Worm (Caenorhabditis elegans) whole organism, L1 larva: ENCODE measurements around the gene tric-1B.1.

ENCODE experiments used
- C34B4.2 ChIP-seq: sonication (generic microtip); optimal IDR thresholded peaks from 2 replicates; lab custom pipeline; 2017; ENCODE audit warnings: mild to moderate bottlenecking, missing genetic modification characterization, missing compliant biosample characterization
- F16B12.6 ChIP-seq: fragments of 150-350 bp; optimal IDR thresholded peaks from 2 replicates; lab custom pipeline; 2014; ENCODE audit warnings: missing biosample characterization, missing genetic modification characterization
- aha-1 ChIP-seq: fragments of 150-350 bp; optimal IDR thresholded peaks from 2 replicates; lab custom pipeline; 2014; ENCODE audit warnings: missing biosample characterization, missing genetic modification characterization
- alr-1 ChIP-seq: fragments of 200-800 bp; sonication (Bioruptor generic); optimal IDR thresholded peaks from 2 replicates; lab custom pipeline; 2018; ENCODE audit warnings: borderline replicate concordance, mild to moderate bottlenecking, missing genetic modification characterization, missing compliant biosample characterization
- aly-2 ChIP-seq: fragments of 150-350 bp; optimal IDR thresholded peaks from 2 replicates; lab custom pipeline; 2014; ENCODE audit warnings: missing biosample characterization, missing genetic modification characterization
- ama-1 ChIP-seq: fragments of 150-350 bp; optimal IDR thresholded peaks from 2 replicates; lab custom pipeline; 2014
- blmp-1 ChIP-seq: fragments of 150-350 bp; optimal IDR thresholded peaks from 2 replicates; lab custom pipeline; 2014; ENCODE audit warnings: missing biosample characterization, missing genetic modification characterization
- ceh-63 ChIP-seq: fragments of 200-800 bp; sonication (Bioruptor generic); optimal IDR thresholded peaks from 2 replicates; lab custom pipeline; 2018; ENCODE audit warnings: mild to moderate bottlenecking, missing genetic modification characterization, missing compliant biosample characterization
- ceh-8 ChIP-seq: fragments of 200-800 bp; sonication (Bioruptor generic); optimal IDR thresholded peaks from 2 replicates; lab custom pipeline; 2018; ENCODE audit warnings: mild to moderate bottlenecking, missing genetic modification characterization, moderate library complexity, missing compliant biosample characterization
- ceh-88 ChIP-seq: fragments of 200-800 bp; sonication (Bioruptor generic); IDR thresholded peaks from 2 replicates; pipeline ENCODE4 v1.3.6; 2022; ENCODE audit warnings: missing genetic modification characterization, missing compliant biosample characterization
- ces-1 ChIP-seq: fragments of 150-350 bp; optimal IDR thresholded peaks from 2 replicates; lab custom pipeline; 2014; ENCODE audit warnings: missing biosample characterization, missing genetic modification reagents, missing genetic modification characterization
- efl-3 ChIP-seq: fragments of 200-800 bp; sonication (Bioruptor generic); optimal IDR thresholded peaks from 2 replicates; lab custom pipeline; 2018; ENCODE audit warnings: mild to moderate bottlenecking, missing genetic modification characterization, missing compliant biosample characterization
- egl-13 ChIP-seq: sonication (generic microtip); optimal IDR thresholded peaks from 2 replicates; lab custom pipeline; 2016; ENCODE audit warnings: missing genotype, missing genetic modification reagents, missing genetic modification characterization, missing compliant biosample characterization
- egl-27 ChIP-seq, 2 experiments: fragments of 150-350 bp in 1 of 2; sonication (generic microtip); optimal IDR thresholded peaks; 3 replicates each; lab custom pipeline; 2017 to 2018; ENCODE audit warnings: missing biosample characterization in 2 of 2, missing genetic modification characterization in 2 of 2, missing genetic modification reagents in 2 of 2
- elt-2 ChIP-seq: sonication (generic microtip); optimal IDR thresholded peaks from 2 replicates; lab custom pipeline; 2016; ENCODE audit warnings: missing genetic modification characterization, mild to moderate bottlenecking, inconsistent platforms, missing compliant biosample characterization, missing genetic modification reagents
- fkh-8 ChIP-seq: sonication (generic microtip); optimal IDR thresholded peaks from 2 replicates; lab custom pipeline; 2016; ENCODE audit warnings: mild to moderate bottlenecking, missing genetic modification characterization, missing compliant biosample characterization
- fos-1 ChIP-seq: fragments of 150-350 bp; optimal IDR thresholded peaks from 2 replicates; lab custom pipeline; 2014; ENCODE audit warnings: missing biosample characterization, missing genetic modification characterization
- grh-1 ChIP-seq: fragments of 200-800 bp; sonication (Bioruptor generic); IDR thresholded peaks from 2 replicates; pipeline ENCODE4 v1.3.6; 2022; ENCODE audit warnings: missing genetic modification reagents, missing genetic modification characterization, missing compliant biosample characterization
- hlh-17 ChIP-seq: fragments of 200-800 bp; sonication (Bioruptor generic); optimal IDR thresholded peaks from 2 replicates; lab custom pipeline; 2018; ENCODE audit warnings: missing genetic modification characterization, mild to moderate bottlenecking, missing compliant biosample characterization, moderate library complexity, borderline replicate concordance
- hpl-2 ChIP-seq: fragments of 150-350 bp; optimal IDR thresholded peaks from 2 replicates; lab custom pipeline; 2014; ENCODE audit warnings: missing biosample characterization, missing genetic modification reagents, missing genetic modification characterization
- jun-1 ChIP-seq: fragments of 150-350 bp; optimal IDR thresholded peaks from 2 replicates; lab custom pipeline; 2014; ENCODE audit warnings: missing biosample characterization, missing genetic modification reagents, missing genetic modification characterization
- lin-13 ChIP-seq: fragments of 150-350 bp; optimal IDR thresholded peaks from 2 replicates; lab custom pipeline; 2014; ENCODE audit warnings: missing biosample characterization, missing genetic modification reagents, missing genetic modification characterization
- lin-14 ChIP-seq: fragments of 200-800 bp; sonication (Bioruptor generic); optimal IDR thresholded peaks from 2 replicates; lab custom pipeline; 2018; ENCODE audit warnings: mild to moderate bottlenecking, missing genetic modification characterization, moderate library complexity, missing compliant biosample characterization
- lin-15B ChIP-seq: fragments of 150-350 bp; sonication (generic microtip); optimal IDR thresholded peaks from 3 replicates; lab custom pipeline; 2014; ENCODE audit warnings: missing biosample characterization, missing genetic modification characterization
- lin-35 ChIP-seq, 2 experiments: fragments of 150-350 bp; optimal IDR thresholded peaks; 2 replicates each; lab custom pipeline; 2014; ENCODE audit warnings: missing biosample characterization in 2 of 2, missing genetic modification characterization in 2 of 2, missing genetic modification reagents in 2 of 2
- lin-39 ChIP-seq: fragments of 150-350 bp; optimal IDR thresholded peaks from 2 replicates; lab custom pipeline; 2014; ENCODE audit warnings: missing biosample characterization, missing genetic modification reagents, missing genetic modification characterization
- lir-3 ChIP-seq: sonication (generic microtip); optimal IDR thresholded peaks from 2 replicates; lab custom pipeline; 2016; ENCODE audit warnings: mild to moderate bottlenecking, missing genetic modification characterization, moderate library complexity, missing compliant biosample characterization; ENCODE audit not compliant: poor library complexity
- lsy-2 ChIP-seq, 2 experiments: fragments of 150-350 bp; optimal IDR thresholded peaks; 2 replicates each; lab custom pipeline; 2014; ENCODE audit warnings: missing biosample characterization in 2 of 2, missing genetic modification characterization in 2 of 2
- mab-9 ChIP-seq: fragments of 200-800 bp; sonication (Bioruptor generic); IDR thresholded peaks from 2 replicates; pipeline ENCODE4 v1.3.6; 2022; ENCODE audit warnings: missing genetic modification reagents, missing genetic modification characterization, missing compliant biosample characterization
- mep-1 ChIP-seq: fragments of 150-350 bp; optimal IDR thresholded peaks from 2 replicates; lab custom pipeline; 2014; ENCODE audit warnings: missing biosample characterization, missing genetic modification characterization
- nhr-12 ChIP-seq: sonication (generic microtip); optimal IDR thresholded peaks from 2 replicates; lab custom pipeline; 2017; ENCODE audit warnings: missing biosample characterization, missing genetic modification characterization
- nhr-19 ChIP-seq: fragments of 200-800 bp; sonication (Bioruptor generic); conservative IDR thresholded peaks from 2 replicates; pipeline ENCODE4 v1.3.6; 2022; ENCODE audit warnings: missing genetic modification characterization, missing compliant biosample characterization
- nhr-20 ChIP-seq: sonication (generic microtip); optimal IDR thresholded peaks from 2 replicates; lab custom pipeline; 2016; ENCODE audit warnings: mild to moderate bottlenecking, missing genetic modification characterization, missing compliant biosample characterization
- nhr-28 ChIP-seq: fragments of 150-350 bp; optimal IDR thresholded peaks from 2 replicates; lab custom pipeline; 2014; ENCODE audit warnings: missing biosample characterization, missing genetic modification characterization
- nhr-47 ChIP-seq: sonication (generic microtip); optimal IDR thresholded peaks from 2 replicates; lab custom pipeline; 2016; ENCODE audit warnings: mild to moderate bottlenecking, missing genetic modification characterization, moderate library complexity, missing compliant biosample characterization
- nhr-71 ChIP-seq: sonication (generic microtip); optimal IDR thresholded peaks from 2 replicates; lab custom pipeline; 2016; ENCODE audit warnings: mild to moderate bottlenecking, missing genetic modification characterization, moderate library complexity, missing compliant biosample characterization
- nhr-76 ChIP-seq: sonication (generic microtip); optimal IDR thresholded peaks from 2 replicates; lab custom pipeline; 2017; ENCODE audit warnings: missing biosample characterization, missing genetic modification characterization
- nhr-85 ChIP-seq: sonication (generic microtip); peaks from one replicate; lab custom pipeline; 2016; ENCODE audit warnings: missing genetic modification characterization, inconsistent platforms, missing compliant biosample characterization
- nhr-90 ChIP-seq: sonication (generic microtip); optimal IDR thresholded peaks from 2 replicates; lab custom pipeline; 2016; ENCODE audit warnings: mild to moderate bottlenecking, missing genetic modification characterization, missing compliant biosample characterization; ENCODE audit not compliant: poor library complexity
- pax-3 ChIP-seq: fragments of 200-800 bp; sonication (Bioruptor generic); optimal IDR thresholded peaks from 2 replicates; lab custom pipeline; 2018; ENCODE audit warnings: mild to moderate bottlenecking, missing genetic modification characterization, moderate library complexity, missing compliant biosample characterization
- rnt-1 ChIP-seq: sonication (generic microtip); optimal IDR thresholded peaks from 2 replicates; lab custom pipeline; 2016; ENCODE audit warnings: mild to moderate bottlenecking, missing genetic modification characterization, moderate library complexity, missing compliant biosample characterization
- snpc-4 ChIP-seq: fragments of 150-350 bp; optimal IDR thresholded peaks from 2 replicates; lab custom pipeline; 2014; ENCODE audit warnings: missing biosample characterization, missing genetic modification characterization
- snu-23 ChIP-seq: sonication (generic microtip); optimal IDR thresholded peaks from 2 replicates; lab custom pipeline; 2016; ENCODE audit warnings: missing genetic modification characterization, missing compliant biosample characterization
- sox-4 ChIP-seq: sonication (generic microtip); optimal IDR thresholded peaks from 2 replicates; lab custom pipeline; 2016; ENCODE audit warnings: missing genetic modification characterization, missing compliant biosample characterization
- tlp-1 ChIP-seq: fragments of 150-350 bp; optimal IDR thresholded peaks from 2 replicates; lab custom pipeline; 2014; ENCODE audit warnings: missing biosample characterization, missing genetic modification characterization
- unc-130 ChIP-seq: fragments of 150-350 bp; optimal IDR thresholded peaks from 2 replicates; lab custom pipeline; 2017; ENCODE audit warnings: missing biosample characterization, missing genetic modification characterization, inconsistent platforms
- unc-62 ChIP-seq: fragments of 150-350 bp; optimal IDR thresholded peaks from 2 replicates; lab custom pipeline; 2014; ENCODE audit warnings: missing biosample characterization, missing genetic modification reagents, missing genetic modification characterization
- unc-98 ChIP-seq: fragments of 200-800 bp; sonication (Bioruptor generic); IDR thresholded peaks from 2 replicates; pipeline ENCODE4 v1.3.6; 2022; ENCODE audit warnings: missing genetic modification characterization, missing compliant biosample characterization
- zip-4 ChIP-seq: fragments of 200-800 bp; sonication (Bioruptor generic); optimal IDR thresholded peaks from 2 replicates; lab custom pipeline; 2018; ENCODE audit warnings: mild to moderate bottlenecking, missing genetic modification characterization, moderate library complexity, missing compliant biosample characterization
- ztf-4 ChIP-seq: fragments of 150-350 bp; optimal IDR thresholded peaks from 2 replicates; lab custom pipeline; 2014; ENCODE audit warnings: missing biosample characterization, missing genetic modification characterization

The tric-1B.1 gene

DNA sequence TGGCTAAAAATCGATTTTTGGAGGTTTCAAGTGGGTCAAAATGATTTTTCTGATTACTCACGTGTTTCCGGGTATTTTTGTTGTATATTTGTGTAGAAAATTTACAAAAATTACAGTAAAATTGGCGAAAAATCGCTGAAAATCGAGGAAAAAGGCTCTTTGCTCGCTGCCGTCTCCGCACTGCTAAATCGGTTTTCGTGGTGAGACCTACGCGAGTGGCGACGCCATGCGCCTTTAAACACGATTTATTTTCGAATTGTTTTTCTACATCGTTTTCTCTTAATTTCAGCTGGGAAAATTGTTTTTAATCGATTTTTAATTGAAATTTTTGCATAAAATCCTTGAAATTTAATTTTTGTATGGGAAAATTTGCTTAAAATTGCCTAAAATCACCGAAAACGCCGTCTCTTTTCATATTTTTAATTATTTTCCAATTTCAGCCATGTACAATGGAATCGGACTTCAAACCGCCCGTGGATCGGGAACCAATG, 41.1 kb downstream of the tric-1B.1 start, which contains the start of the genes pqn-87 and rsr-2 (continued):
- peak; percentile 30 for TF ChIP-seq snu-23 (GFP tag; lab: Kevin White, UChicago)
- TF ChIP-seq aly-2 (tag; lab: Kevin White, UChicago): no peak
- no peak for TF ChIP-seq nhr-71 (tag; lab: Kevin White, UChicago)

DNA sequence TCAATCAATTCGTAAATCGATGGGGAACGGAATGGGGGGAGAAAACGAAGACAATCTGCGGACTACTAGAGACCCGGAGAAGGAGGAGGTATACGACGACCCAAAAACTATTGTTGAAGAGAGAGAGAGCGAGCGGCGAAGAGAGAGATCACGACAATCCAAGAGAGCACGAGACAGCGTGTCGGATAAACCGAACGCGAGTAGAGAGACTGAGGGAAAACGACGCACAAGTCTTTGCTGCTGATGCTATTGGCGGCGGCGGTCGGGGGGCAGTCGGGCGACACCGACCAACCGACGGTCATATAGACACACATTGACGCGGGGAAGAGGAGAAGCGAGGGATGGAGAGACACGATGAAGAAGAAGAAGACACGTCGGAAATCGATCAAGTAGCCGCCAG, 43.5 kb downstream of the tric-1B.1 start:
- TF ChIP-seq tlp-1 (tag; lab: Kevin White, UChicago) (no peak), mab-9 (GFP tag; lab: Robert Waterston, UW) (no peak; the same call in 1 of the 2 replicates), ceh-8 (GFP tag; lab: Kevin White, UChicago) (peak; percentile 21), ces-1 (GFP tag; lab: Kevin White, UChicago) (no peak), rnt-1 (tag; lab: Kevin White, UChicago) (peak; percentile 53), nhr-47 (peak; percentile 79), lir-3 (no peak), alr-1 (tag; lab: Kevin White, UChicago) (no peak), blmp-1 (tag; lab: Kevin White, UChicago) (peak; percentile 47), fkh-8 (tag; lab: Kevin White, UChicago) (peak; percentile 77), fos-1 (tag; lab: Kevin White, UChicago) (peak; percentile 30), aly-2 (tag; lab: Kevin White, UChicago) (peak; percentile 26), jun-1 (tag; lab: Kevin White, UChicago) (peak; percentile 81), ceh-88 (GFP tag; lab: Robert Waterston, UW) (no peak), F16B12.6 (no peak), lin-15B (tag; lab: Kevin White, UChicago) (peak; percentile 15), egl-13 (tag; lab: Kevin White, UChicago) (peak; percentile 67), nhr-76 (tag; lab: Kevin White, UChicago) (peak; percentile 7), egl-27 (tag; optimal IDR thresholded peaks at IDR 0.05; lab: Kevin White, UChicago) (peak in 1 of 2 experiments; percentile 10), hpl-2 (GFP tag; lab: Kevin White, UChicago) (no peak), lin-13 (no peak), ceh-63 (GFP tag; lab: Kevin White, UChicago) (no peak), nhr-28 (tag; lab: Kevin White, UChicago) (no peak), grh-1 (GFP tag; lab: Robert Waterston, UW) (no peak), zip-4 (GFP tag; lab: Kevin White, UChicago) (no peak), ama-1 (lab: Kevin White, UChicago) (no peak), lin-39 (tag; lab: Kevin White, UChicago) (no peak), unc-98 (GFP tag; lab: Robert Waterston, UW) (no peak), sox-4 (tag; lab: Kevin White, UChicago) (peak; percentile 5), nhr-90 (peak; percentile 54), hlh-17 (GFP tag; lab: Kevin White, UChicago) (no peak), nhr-12 (tag; lab: Kevin White, UChicago) (no peak), unc-130 (tag; lab: Kevin White, UChicago) (peak; percentile 72), lin-14 (peak; percentile 98), snpc-4 (tag; lab: Kevin White, UChicago) (peak; percentile 73), lsy-2 (tag; optimal IDR thresholded peaks at IDR 0.05; lab: Kevin White, UChicago) (peak; percentile 63 to 83), nhr-85 (tag; lab: Kevin White, UChicago) (peak; percentile 90), pax-3 (tag; lab: Kevin White, UChicago) (peak; percentile 36), lin-35 (GFP tag; optimal IDR thresholded peaks at IDR 0.05; lab: Kevin White, UChicago) (peak; percentile 72 to 73), C34B4.2 (no peak), snu-23 (GFP tag; lab: Kevin White, UChicago) (peak; percentile 92), aha-1 (tag; lab: Kevin White, UChicago) (no peak), nhr-20 (peak; percentile 88), unc-62 (GFP tag; lab: Kevin White, UChicago) (no peak), nhr-19 (GFP tag; lab: Robert Waterston, UW) (peak; percentile 62), efl-3 (GFP tag; lab: Kevin White, UChicago) (no peak), mep-1 (peak; percentile 58), elt-2 (no peak), ztf-4 (tag; lab: Kevin White, UChicago) (peak; percentile 10)
